Worm (Caenorhabditis elegans) whole organism, L4 larva: ENCODE data around the gene lact-7.

Source experiments
- ceh-82 ChIP-seq: sonication (generic microtip); optimal IDR thresholded peaks from 2 replicates; lab custom pipeline; 2017; ENCODE audit warnings: missing biosample characterization, missing genetic modification characterization
- dve-1 ChIP-seq: sonication (generic microtip); optimal IDR thresholded peaks from 2 replicates; lab custom pipeline; 2017; ENCODE audit warnings: antibody characterized with exemption, mild to moderate bottlenecking, missing genetic modification characterization, missing compliant biosample characterization; ENCODE audit not compliant: insufficient read depth
- lsy-2 ChIP-seq, 2 experiments: fragments of 150-350 bp in 1 of 2; sonication (generic microtip) in 1 of 2; optimal IDR thresholded peaks; 2 replicates each; lab custom pipeline; 2014 to 2017; ENCODE audit warnings: missing biosample characterization in 2 of 2, missing genetic modification characterization in 2 of 2
- nhr-76 ChIP-seq: fragments of 150-350 bp; optimal IDR thresholded peaks from 2 replicates; lab custom pipeline; 2014; ENCODE audit warnings: missing biosample characterization, missing genetic modification characterization
- pqm-1 ChIP-seq: sonication (generic microtip); optimal IDR thresholded peaks from 2 replicates; lab custom pipeline; 2017; ENCODE audit warnings: missing biosample characterization, missing genetic modification characterization
- snpc-4 ChIP-seq: fragments of 150-350 bp; optimal IDR thresholded peaks from 2 replicates; lab custom pipeline; 2014; ENCODE audit warnings: missing biosample characterization, missing genetic modification characterization
- spr-3 ChIP-seq: fragments of 200-800 bp; sonication (Bioruptor generic); optimal IDR thresholded peaks from 2 replicates; lab custom pipeline; 2018; ENCODE audit warnings: mild to moderate bottlenecking, missing genetic modification characterization, missing compliant biosample characterization
- unc-62 ChIP-seq, 3 experiments: fragments of 150-350 bp in 1 of 3; sonication (generic microtip); optimal IDR thresholded peaks in 2 of 3; peaks in 1 of 3; 1 replicate in 1 of 3; 2 replicates in 2 of 3; lab custom pipeline; 2014 to 2017; ENCODE audit warnings: missing biosample characterization in 3 of 3, missing genetic modification characterization in 3 of 3, missing genetic modification reagents in 3 of 3, missing genotype in 1 of 3
- zag-1 ChIP-seq: fragments of 150-350 bp; optimal IDR thresholded peaks from 2 replicates; lab custom pipeline; 2014; ENCODE audit warnings: missing biosample characterization, missing genetic modification characterization
- ztf-11 ChIP-seq: fragments of 150-350 bp; optimal IDR thresholded peaks from 2 replicates; lab custom pipeline; 2014; ENCODE audit warnings: missing biosample characterization, missing genetic modification characterization

- no peak for TF ChIP-seq zag-1 (tag; lab: Kevin White, UChicago)
- no peak for TF ChIP-seq nhr-76 (tag; lab: Kevin White, UChicago)
- TF ChIP-seq snpc-4 (tag; lab: Kevin White, UChicago), result no peak
- no peak for TF ChIP-seq ztf-11 (tag; lab: Kevin White, UChicago)
- peak; percentile 75 for TF ChIP-seq dve-1 (tag; lab: Kevin White, UChicago)
- TF ChIP-seq ceh-82 (tag; lab: Kevin White, UChicago), result no peak
- peak in 1 of 2 experiments; percentile 60 for TF ChIP-seq unc-62 (GFP tag; optimal IDR thresholded peaks at IDR 0.05 in 1 of 2; lab: Kevin White, UChicago)
- TF ChIP-seq unc-62 (tag; optimal IDR thresholded peaks at IDR 0.05; lab: Kevin White, UChicago), result no peak
- TF ChIP-seq lsy-2 (tag; optimal IDR thresholded peaks at IDR 0.05; lab: Kevin White, UChicago), result no peak
- TF ChIP-seq pqm-1 (tag; lab: Kevin White, UChicago), result peak; percentile 69
- TF ChIP-seq spr-3, result no peak
Observed at ce11 chrX:11710229-11710628, 48.7 kb upstream of the lact-7 start, which contains the start of gene C44C10.11.
